Worm (Caenorhabditis elegans) whole organism, L2 larva: ENCODE measurements around the gene srw-133.

Source experiments
- aly-2 ChIP-seq: fragments of 150-350 bp; optimal IDR thresholded peaks from 2 replicates; lab custom pipeline; 2014; ENCODE audit warnings: missing biosample characterization, missing genetic modification characterization
- dmd-4 ChIP-seq: sonication (generic microtip); optimal IDR thresholded peaks from 2 replicates; lab custom pipeline; 2017; ENCODE audit warnings: missing biosample characterization, missing genetic modification characterization
- lin-13 ChIP-seq: fragments of 150-350 bp; optimal IDR thresholded peaks from 2 replicates; lab custom pipeline; 2014; ENCODE audit warnings: missing biosample characterization, missing genetic modification reagents, missing genetic modification characterization
- nhr-11 ChIP-seq: fragments of 150-350 bp; optimal IDR thresholded peaks from 2 replicates; lab custom pipeline; 2014; ENCODE audit warnings: missing biosample characterization, missing genetic modification characterization

DNA sequence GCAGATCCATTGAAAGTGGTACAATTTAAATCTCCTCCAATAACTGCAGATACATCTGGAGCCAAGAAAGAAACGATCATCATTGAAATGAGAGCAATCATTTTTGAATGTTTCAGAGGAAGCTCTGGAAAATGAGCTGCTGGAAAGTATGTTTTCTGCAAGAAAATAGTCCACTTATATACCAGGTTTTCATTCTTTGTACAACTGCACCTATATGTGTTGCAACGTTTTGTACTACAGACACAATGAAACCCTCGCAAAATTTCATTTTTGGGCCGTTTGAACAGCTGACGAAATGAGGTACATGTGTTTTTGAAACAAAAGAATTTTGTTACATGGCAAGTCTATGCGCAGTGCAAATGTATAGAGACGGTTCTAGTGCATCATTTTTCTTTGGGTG is 3.8 kb upstream of the srw-133 start, which contains the start of gene T05B4.9:
- no peak for TF ChIP-seq lin-13 (GFP tag; lab: Kevin White, UChicago)
- no peak for TF ChIP-seq aly-2 (tag; lab: Kevin White, UChicago)
- TF ChIP-seq dmd-4, result no peak
- no peak for TF ChIP-seq nhr-11 (tag; lab: Kevin White, UChicago)
